Fruit fly (Drosophila melanogaster): Measurements from ENCODE around the gene Prp40.

Gene Prp40

dm6 chr2L:3037153-3037579, 14.1 kb downstream of the Prp40 start, which contains the start of the genes CG17260 and SerRS (continued):
- no peak for TF ChIP-seq N (GFP tag; optimal IDR thresholded peaks at IDR 0.05)
- TF ChIP-seq GATAd (GFP tag; optimal IDR thresholded peaks at IDR 0.05): peak; percentile 90
- TF ChIP-seq brk (GFP tag; optimal IDR thresholded peaks at IDR 0.05): no peak
- no peak for TF ChIP-seq jim (GFP tag; optimal IDR thresholded peaks at IDR 0.05)
- no peak for TF ChIP-seq lola (GFP tag; optimal IDR thresholded peaks at IDR 0.05)
- no peak for TF ChIP-seq woc (GFP tag; optimal IDR thresholded peaks at IDR 0.05)
- TF ChIP-seq h (GFP tag; optimal IDR thresholded peaks at IDR 0.05): peak; percentile 97
- peak; percentile 59 for TF ChIP-seq Mio (GFP tag; optimal IDR thresholded peaks at IDR 0.05)
- peak; percentile 94 for TF ChIP-seq ey (GFP tag; optimal IDR thresholded peaks at IDR 0.05)
- no peak for TF ChIP-seq Dfd (GFP tag; optimal IDR thresholded peaks at IDR 0.05)

DNA sequence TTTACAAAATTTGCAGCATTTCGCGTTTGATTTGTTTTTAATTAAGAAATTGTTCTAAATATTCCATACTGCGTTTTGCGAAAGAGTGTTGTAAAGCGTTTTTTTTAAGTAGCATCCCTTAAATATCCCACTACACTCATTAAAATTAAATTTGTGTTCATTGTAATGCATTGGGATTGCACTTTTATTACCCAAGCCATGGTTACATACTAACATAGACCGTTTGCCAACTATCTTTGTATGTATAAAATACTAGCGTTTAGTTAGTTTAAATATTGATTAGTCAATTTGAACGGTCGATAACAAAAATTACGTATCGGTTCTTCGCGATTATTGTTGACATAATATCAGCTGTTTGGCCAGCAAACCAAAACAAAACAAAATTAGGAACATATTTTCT, 16.7 kb downstream of the Prp40 start, which contains the start of the genes cnir and CG17221:
TSS of gene cnir (minus strand) at position 39 of the 400 bp plus-strand sequence.
TSS of gene CG17221 (plus strand) at position 203 of the 400 bp plus-strand sequence.
- TF ChIP-seq br (GFP tag; optimal IDR thresholded peaks at IDR 0.05) (peak; percentile 76), fru (GFP tag; optimal IDR thresholded peaks at IDR 0.05) (peak; percentile 70), HLH106 (tag; optimal IDR thresholded peaks at IDR 0.05) (peak; percentile 69), sage (GFP tag; optimal IDR thresholded peaks at IDR 0.05) (peak; percentile 59), jim (GFP tag; optimal IDR thresholded peaks at IDR 0.05) (no peak), Mio (GFP tag; optimal IDR thresholded peaks at IDR 0.05) (no peak), Hr83 (GFP tag; optimal IDR thresholded peaks at IDR 0.05; ENCODE audit: poor library complexity, severe bottlenecking) (peak; percentile 84), Dif (GFP tag; optimal IDR thresholded peaks at IDR 0.05; ENCODE audit: partially characterized antibody) (no peak), foxo (GFP tag; optimal IDR thresholded peaks at IDR 0.05) (peak in 1 of 2 experiments; percentile 82), Vsx2 (GFP tag; optimal IDR thresholded peaks at IDR 0.05; ENCODE audit: partially characterized antibody) (no peak), woc (GFP tag; optimal IDR thresholded peaks at IDR 0.05) (peak; percentile 41), Abd-B (GFP tag; optimal IDR thresholded peaks at IDR 0.05) (no peak), Hnf4 (GFP tag; optimal IDR thresholded peaks at IDR 0.05) (peak; percentile 91), pan (optimal IDR thresholded peaks at IDR 0.05) (no peak), dl (GFP tag; optimal IDR thresholded peaks at IDR 0.05; ENCODE audit: insufficient read depth in 1 of 2, partially characterized antibody in 2 of 2) (no peak), Dfd (GFP tag; optimal IDR thresholded peaks at IDR 0.05) (no peak), CG32264 (GFP tag; optimal IDR thresholded peaks at IDR 0.05) (peak; percentile 60), psq (GFP tag; optimal IDR thresholded peaks at IDR 0.05) (peak; percentile 64), lola (GFP tag; optimal IDR thresholded peaks at IDR 0.05) (no peak), dsf (GFP tag; optimal IDR thresholded peaks at IDR 0.05; ENCODE audit: borderline replicate concordance) (peak; percentile 87), sv (GFP tag; optimal IDR thresholded peaks at IDR 0.05) (peak; percentile 45), Rel (GFP tag; optimal IDR thresholded peaks at IDR 0.05) (no peak), Rel (tag; optimal IDR thresholded peaks at IDR 0.05) (peak; percentile 39), CG9705 (GFP tag; optimal IDR thresholded peaks at IDR 0.05) (peak; percentile 66), usp (GFP tag; optimal IDR thresholded peaks at IDR 0.05) (no peak), Hr78 (GFP tag; optimal IDR thresholded peaks at IDR 0.05) (no peak), CrebA (GFP tag; optimal IDR thresholded peaks at IDR 0.05; ENCODE audit: borderline replicate concordance) (no peak), Sp1 (GFP tag; optimal IDR thresholded peaks at IDR 0.05) (peak; percentile 66), N (GFP tag; optimal IDR thresholded peaks at IDR 0.05) (no peak), ey (GFP tag; optimal IDR thresholded peaks at IDR 0.05) (peak; percentile 73), rgr (GFP tag; optimal IDR thresholded peaks at IDR 0.05) (peak; percentile 80), GATAd (GFP tag; optimal IDR thresholded peaks at IDR 0.05) (peak; percentile 52), tai (GFP tag; optimal IDR thresholded peaks at IDR 0.05) (no peak), brk (GFP tag; optimal IDR thresholded peaks at IDR 0.05) (no peak), Jra (GFP tag; optimal IDR thresholded peaks at IDR 0.05) (peak; percentile 86), Myc (optimal IDR thresholded peaks at IDR 0.05) (peak; percentile 31), h (GFP tag; optimal IDR thresholded peaks at IDR 0.05) (peak; percentile 85), dmrt93B (GFP tag; optimal IDR thresholded peaks at IDR 0.05) (no peak), OdsH (GFP tag; optimal IDR thresholded peaks at IDR 0.05) (peak; percentile 69)
